Worm (Caenorhabditis elegans) whole organism, L4/young adult: ENCODE measurements around the gene clec-198.

Experiments
- W03F9.2 ChIP-seq: fragments of 150-350 bp; optimal IDR thresholded peaks from 2 replicates; lab custom pipeline; 2014; ENCODE audit warnings: missing biosample characterization, missing genetic modification characterization
- dao-5 ChIP-seq: sonication (generic microtip); optimal IDR thresholded peaks from 2 replicates; lab custom pipeline; 2016; ENCODE audit warnings: missing genotype, missing genetic modification characterization, moderate library complexity, missing compliant biosample characterization
- him-1 ChIP-seq: sonication (generic microtip); optimal IDR thresholded peaks from 2 replicates; lab custom pipeline; 2016; ENCODE audit warnings: missing genotype, missing genetic modification reagents, missing genetic modification characterization, missing compliant biosample characterization

The clec-198 gene

DNA sequence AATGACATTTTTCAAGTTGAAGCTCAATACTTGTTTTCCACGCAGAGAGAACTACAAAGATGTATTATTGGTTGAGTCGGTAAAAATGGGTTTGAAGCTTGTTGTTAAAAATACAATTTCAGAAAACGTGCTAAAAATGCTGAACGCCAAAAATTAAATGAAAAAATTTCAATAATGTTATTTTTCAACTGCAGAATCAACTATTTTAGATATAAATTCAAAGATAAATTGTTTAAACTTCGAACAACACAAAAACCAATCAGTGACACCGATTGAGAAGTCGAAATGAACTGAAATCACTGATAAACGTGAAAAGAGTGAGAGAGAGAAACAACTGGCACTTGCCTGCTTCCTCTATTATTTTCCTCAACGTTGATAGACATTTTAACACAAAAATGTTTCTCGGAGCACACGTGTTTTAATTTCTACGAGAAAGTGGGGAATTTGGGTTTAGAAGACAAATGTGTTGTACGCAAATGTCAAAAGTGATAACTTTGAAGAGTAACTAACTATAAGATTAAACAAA, 40.5 kb downstream of the clec-198 start, which contains the start of gene T02D1.8:
TSS of gene T02D1.8 (minus strand) at position 51 of the 526 bp plus-strand sequence.
- TF ChIP-seq dao-5 (tag; lab: Kevin White, UChicago) = no peak
- TF ChIP-seq W03F9.2 (tag; lab: Kevin White, UChicago) = no peak
- TF ChIP-seq him-1 = no peak

DNA sequence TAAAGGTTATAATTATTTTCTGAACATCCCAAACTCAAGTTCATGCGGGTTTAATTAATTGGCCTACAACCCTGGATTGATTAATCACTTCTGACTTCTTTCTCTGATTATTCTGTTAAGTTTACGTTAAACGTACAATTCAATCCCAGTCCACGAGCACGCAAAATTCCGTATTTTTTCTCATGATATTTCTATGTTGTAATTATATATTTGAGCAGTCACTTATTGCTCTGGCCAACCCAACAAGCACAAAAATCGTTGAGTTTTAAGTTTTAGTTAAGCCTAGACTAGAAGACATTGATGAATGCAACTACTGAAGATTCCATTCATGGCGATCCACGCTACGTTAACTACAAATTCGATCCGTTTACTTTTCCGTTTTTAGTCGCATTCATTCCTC, 48.9 kb downstream of the clec-198 start, which contains the start of gene sru-15:
TSS of gene sru-15 (plus strand) at position 301 of the 400 bp plus-strand sequence.
- no peak for TF ChIP-seq W03F9.2 (tag; lab: Kevin White, UChicago)
- no peak for TF ChIP-seq him-1
- TF ChIP-seq dao-5 (tag; lab: Kevin White, UChicago) = no peak

DNA sequence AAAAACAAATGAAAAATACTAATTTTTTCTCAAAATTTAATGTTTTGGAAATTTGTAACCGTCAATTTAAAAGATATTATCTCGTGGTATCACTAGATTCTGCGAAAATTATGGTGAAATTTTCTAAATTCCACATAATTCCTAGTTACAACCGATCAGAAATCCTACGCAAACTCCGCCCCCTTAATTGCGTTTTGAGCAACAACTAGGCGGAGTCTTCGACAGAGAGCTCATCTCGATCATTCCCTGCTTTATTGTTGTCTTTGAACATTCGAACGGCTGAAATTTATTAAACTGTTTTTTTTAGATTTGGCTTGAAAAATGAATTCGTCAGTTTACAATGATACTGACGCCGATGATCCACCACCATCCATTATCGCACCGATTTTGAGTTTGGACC, 52.5 kb downstream of the clec-198 start, which contains the start of gene T02D1.4:
TSS of gene T02D1.4 (plus strand) at position 301 of the 400 bp plus-strand sequence.
- TF ChIP-seq him-1 = no peak
- TF ChIP-seq W03F9.2 (tag; lab: Kevin White, UChicago) = no peak
- TF ChIP-seq dao-5 (tag; lab: Kevin White, UChicago) = no peak
